Worm (Caenorhabditis elegans): ENCODE measurements around the gene lpin-1.

Gene lpin-1

DNA sequence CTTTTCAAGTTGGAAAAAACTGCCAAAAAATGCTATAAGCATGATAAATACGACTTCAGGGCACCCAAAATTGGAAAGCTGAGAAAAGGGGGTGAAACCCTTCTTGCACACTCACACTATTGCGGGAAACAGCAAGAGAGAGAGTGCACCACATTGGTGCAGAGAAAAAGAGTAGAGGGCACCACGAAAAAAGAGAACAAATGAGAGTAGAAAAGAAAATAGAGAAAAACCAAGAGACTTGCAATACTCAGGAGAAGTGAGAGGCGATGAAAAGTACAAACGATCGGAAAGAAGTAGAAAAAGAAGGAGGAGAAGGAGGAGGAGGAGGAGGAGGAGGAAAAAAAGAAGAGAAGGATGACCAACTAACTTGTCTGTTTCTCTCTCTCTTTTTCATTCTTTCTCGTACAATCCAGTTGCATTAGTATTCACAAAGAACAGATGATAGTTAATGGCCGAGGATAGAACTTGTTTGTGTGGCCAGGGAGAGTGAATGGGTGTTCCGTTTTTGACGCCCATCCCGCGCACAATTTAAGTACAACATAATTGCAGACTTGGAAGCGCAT, 1.4 kb upstream of the lpin-1 start:
- peak; percentile 79 for TF ChIP-seq fkh-8 (tag; optimal IDR thresholded peaks at IDR 0.05)
- TF ChIP-seq unc-98 (GFP tag; IDR thresholded peaks at IDR 0.05), result no peak
- peak; percentile 2 for TF ChIP-seq xbp-1 (tag; optimal IDR thresholded peaks at IDR 0.05)
- no peak for TF ChIP-seq pqm-1 (tag; optimal IDR thresholded peaks at IDR 0.05)
- TF ChIP-seq aha-1 (tag; optimal IDR thresholded peaks at IDR 0.05), result no peak
- TF ChIP-seq C34B4.2 (tag; optimal IDR thresholded peaks at IDR 0.05), result no peak
- TF ChIP-seq rnt-1 (tag; optimal IDR thresholded peaks at IDR 0.05), result peak; percentile 72
- peak in 1 of 2 experiments; percentile 56 for TF ChIP-seq egl-27 (tag; optimal IDR thresholded peaks at IDR 0.05)
- no peak for TF ChIP-seq sptf-1 (tag; optimal IDR thresholded peaks at IDR 0.05)
- TF ChIP-seq C04F5.9 (tag; optimal IDR thresholded peaks at IDR 0.05), result no peak
- TF ChIP-seq nhr-71 (tag; optimal IDR thresholded peaks at IDR 0.05), result peak; percentile 82
- no peak for TF ChIP-seq pag-3 (tag; optimal IDR thresholded peaks at IDR 0.05; ENCODE audit: borderline replicate concordance, insufficient read depth)
- TF ChIP-seq mep-1 (tag; optimal IDR thresholded peaks at IDR 0.05), result peak; percentile 76
- TF ChIP-seq aly-2 (tag; optimal IDR thresholded peaks at IDR 0.05), result no peak
- peak; percentile 29; the same call in 1 of the 2 replicates for TF ChIP-seq isw-1 (GFP tag; IDR thresholded peaks at IDR 0.05)
- TF ChIP-seq nhr-85 (tag), result peak; percentile 89
- peak; percentile 27 for TF ChIP-seq tbx-2 (tag; optimal IDR thresholded peaks at IDR 0.05)
- TF ChIP-seq lin-15B (tag; optimal IDR thresholded peaks at IDR 0.05), result peak; percentile 19
- peak; percentile 16 for TF ChIP-seq dsc-1 (tag; optimal IDR thresholded peaks at IDR 0.05)
- TF ChIP-seq lin-13 (GFP tag; optimal IDR thresholded peaks at IDR 0.05), result peak; percentile 51
- no peak for TF ChIP-seq nhr-77 (tag; optimal IDR thresholded peaks at IDR 0.05)
- peak; percentile 42 to 51 (median 46) for TF ChIP-seq dpl-1 (GFP tag; optimal IDR thresholded peaks at IDR 0.05)
- TF ChIP-seq zip-4 (GFP tag; optimal IDR thresholded peaks at IDR 0.05), result no peak
- peak; percentile 80 for TF ChIP-seq ceh-8 (GFP tag; optimal IDR thresholded peaks at IDR 0.05)
- TF ChIP-seq nhr-20 (tag; optimal IDR thresholded peaks at IDR 0.05), result peak; percentile 64
- TF ChIP-seq lsy-2 (tag; optimal IDR thresholded peaks at IDR 0.05), result peak; percentile 52 to 83
- TF ChIP-seq alr-1 (tag; optimal IDR thresholded peaks at IDR 0.05; ENCODE audit: borderline replicate concordance), result no peak
- no peak for TF ChIP-seq snpc-4 (tag; optimal IDR thresholded peaks at IDR 0.05)
- peak; percentile 52 for TF ChIP-seq lir-3 (tag; optimal IDR thresholded peaks at IDR 0.05; ENCODE audit: poor library complexity)
- TF ChIP-seq unc-86 (tag; optimal IDR thresholded peaks at IDR 0.05), result peak; percentile 47
- no peak for TF ChIP-seq nhr-11 (tag; optimal IDR thresholded peaks at IDR 0.05)
- TF ChIP-seq swsn-7 (tag; optimal IDR thresholded peaks at IDR 0.05), result peak; percentile 50
- no peak for TF ChIP-seq zag-1 (tag; optimal IDR thresholded peaks at IDR 0.05)
- no peak for TF ChIP-seq ceh-90 (tag; optimal IDR thresholded peaks at IDR 0.05)
- no peak for TF ChIP-seq mab-9 (GFP tag; IDR thresholded peaks at IDR 0.05)
- no peak for TF ChIP-seq sup-37 (GFP tag; optimal IDR thresholded peaks at IDR 0.05)
- peak; percentile 28 for TF ChIP-seq ama-1 (optimal IDR thresholded peaks at IDR 0.05)
- TF ChIP-seq nhr-19 (GFP tag; conservative IDR thresholded peaks at IDR 0.05), result peak; percentile 50
- TF ChIP-seq blmp-1 (tag; optimal IDR thresholded peaks at IDR 0.05), result peak; percentile 68
- TF ChIP-seq fkh-4 (tag; optimal IDR thresholded peaks at IDR 0.05; ENCODE audit: borderline replicate concordance), result no peak
- peak; percentile 1 for TF ChIP-seq elt-2 (tag; optimal IDR thresholded peaks at IDR 0.05)
- no peak for TF ChIP-seq lin-39 (tag; optimal IDR thresholded peaks at IDR 0.05)
- no peak for TF ChIP-seq nhr-84 (tag; optimal IDR thresholded peaks at IDR 0.05)
- TF ChIP-seq ceh-63 (GFP tag; optimal IDR thresholded peaks at IDR 0.05), result no peak
- no peak for TF ChIP-seq ces-1 (GFP tag; optimal IDR thresholded peaks at IDR 0.05)
- peak in 1 of 2 experiments; percentile 61 for TF ChIP-seq lin-35 (GFP tag; optimal IDR thresholded peaks at IDR 0.05)
- peak; percentile 61 to 62 for TF ChIP-seq efl-1 (optimal IDR thresholded peaks at IDR 0.05)
- peak; percentile 15 to 79 for TF ChIP-seq efl-1 (GFP tag; optimal IDR thresholded peaks at IDR 0.05 in 1 of 2)
- TF ChIP-seq skn-1 (tag; optimal IDR thresholded peaks at IDR 0.05), result peak; percentile 78
- TF ChIP-seq hpl-2 (GFP tag; optimal IDR thresholded peaks at IDR 0.05), result no peak
- TF ChIP-seq ceh-82 (tag; optimal IDR thresholded peaks at IDR 0.05), result peak; percentile 20 to 59 (median 50)
- no peak for TF ChIP-seq nhr-28 (tag; optimal IDR thresholded peaks at IDR 0.05)
- TF ChIP-seq irx-1 (tag; optimal IDR thresholded peaks at IDR 0.05), result no peak
